Fruit fly (Drosophila melanogaster) whole organism, prepupa: ENCODE data around the gene CG32407.
A peak's percentile ranks its signal among the peaks of the same experiment; 100 is the strongest.

Source experiments
- Blimp-1 ChIP-seq: fragments of 200-800 bp; sonication (Bioruptor generic); optimal IDR thresholded peaks from 3 replicates; lab custom pipeline; 2017; ENCODE audit warnings: missing biosample characterization, missing genetic modification characterization, mild to moderate bottlenecking, moderate library complexity, missing genetic modification reagents
- CG10631 ChIP-seq: fragments of 200-800 bp; sonication (Bioruptor generic); optimal IDR thresholded peaks from 2 replicates; lab custom pipeline; 2016; ENCODE audit warnings: missing biosample characterization, missing genetic modification characterization
- CG10669 ChIP-seq: fragments of 200-800 bp; sonication (Bioruptor generic); optimal IDR thresholded peaks from 3 replicates; lab custom pipeline; 2018; ENCODE audit warnings: missing biosample characterization, mild to moderate bottlenecking, missing genetic modification characterization, moderate library complexity
- CG11762 ChIP-seq: fragments of 200-800 bp; sonication (Bioruptor generic); optimal IDR thresholded peaks from 3 replicates; lab custom pipeline; 2016; ENCODE audit warnings: missing biosample characterization, missing genetic modification characterization; ENCODE audit not compliant: insufficient read depth
- CG11902 ChIP-seq: fragments of 200-800 bp; sonication (Bioruptor generic); optimal IDR thresholded peaks from 3 replicates; lab custom pipeline; 2016; ENCODE audit warnings: missing biosample characterization, missing genetic modification characterization
- CG15336 ChIP-seq: fragments of 200-800 bp; sonication (Bioruptor generic); IDR thresholded peaks from 2 replicates; pipeline ENCODE4 v1.3.6; 2022; ENCODE audit warnings: missing biosample characterization, missing genetic modification characterization
- CG1621 ChIP-seq: fragments of 200-800 bp; sonication (Bioruptor generic); optimal IDR thresholded peaks from 3 replicates; lab custom pipeline; 2018; ENCODE audit warnings: missing biosample characterization, mild to moderate bottlenecking, missing genetic modification characterization
- CG3032 ChIP-seq: fragments of 200-800 bp; optimal IDR thresholded peaks from 2 replicates; lab custom pipeline; 2019; ENCODE audit warnings: missing biosample characterization, mild to moderate bottlenecking, missing genetic modification characterization, moderate library complexity
- CG31627 ChIP-seq: fragments of 200-800 bp; sonication (Bioruptor generic); optimal IDR thresholded peaks from 3 replicates; lab custom pipeline; 2016; ENCODE audit warnings: missing biosample characterization, missing genetic modification characterization
- CG32006 ChIP-seq: fragments of 200-800 bp; sonication (Bioruptor generic); optimal IDR thresholded peaks from 3 replicates; lab custom pipeline; 2017; ENCODE audit warnings: missing biosample characterization, mild to moderate bottlenecking, missing genetic modification characterization
- CG3919 ChIP-seq: fragments of 200-800 bp; sonication (Bioruptor generic); optimal IDR thresholded peaks from 3 replicates; lab custom pipeline; 2016; ENCODE audit warnings: missing biosample characterization, missing genetic modification characterization
- CG6163 ChIP-seq: fragments of 200-800 bp; sonication (Bioruptor generic); IDR thresholded peaks from 3 replicates; pipeline ENCODE4 v1.3.6; 2022; ENCODE audit warnings: missing biosample characterization, missing genetic modification characterization
- CG6276 ChIP-seq: fragments of 200-800 bp; sonication (Bioruptor generic); optimal IDR thresholded peaks from 2 replicates; lab custom pipeline; 2017; ENCODE audit warnings: missing biosample characterization, mild to moderate bottlenecking, missing genetic modification characterization
- CG6808 ChIP-seq: fragments of 200-800 bp; sonication (Bioruptor generic); optimal IDR thresholded peaks from 3 replicates; lab custom pipeline; 2017; ENCODE audit warnings: missing biosample characterization, missing genetic modification characterization, mild to moderate bottlenecking, moderate library complexity, missing genetic modification reagents
- CG6854 ChIP-seq: fragments of 200-800 bp; sonication (Bioruptor generic); optimal IDR thresholded peaks from 2 replicates; lab custom pipeline; 2017; ENCODE audit warnings: missing biosample characterization, mild to moderate bottlenecking, missing genetic modification characterization
- CG8632 ChIP-seq: fragments of 200-800 bp; sonication (Bioruptor generic); optimal IDR thresholded peaks from 3 replicates; lab custom pipeline; 2016; ENCODE audit warnings: missing biosample characterization, missing genetic modification characterization
- CG9139 ChIP-seq: fragments of 200-800 bp; sonication (Bioruptor generic); optimal IDR thresholded peaks from 3 replicates; lab custom pipeline; 2017; ENCODE audit warnings: missing biosample characterization, mild to moderate bottlenecking, missing genetic modification characterization
- Eip75B ChIP-seq: fragments of 200-800 bp; sonication (Bioruptor generic); optimal IDR thresholded peaks from 3 replicates; lab custom pipeline; 2016; ENCODE audit warnings: missing biosample characterization, missing genetic modification characterization
- Eip78C ChIP-seq: fragments of 200-800 bp; sonication (Bioruptor generic); peaks from one replicate; lab custom pipeline; 2016; ENCODE audit warnings: missing biosample characterization, missing genetic modification characterization
- Ets96B ChIP-seq: fragments of 200-800 bp; optimal IDR thresholded peaks from 2 replicates; lab custom pipeline; 2019; ENCODE audit warnings: missing biosample characterization, mild to moderate bottlenecking, missing genetic modification characterization, moderate library complexity
- Gug ChIP-seq: fragments of 200-800 bp; sonication (Bioruptor generic); IDR thresholded peaks from 2 replicates; pipeline ENCODE4 v1.3.6; 2022; ENCODE audit warnings: missing biosample characterization, missing genetic modification characterization
- Hr39 ChIP-seq: fragments of 200-800 bp; sonication (Bioruptor generic); optimal IDR thresholded peaks from 2 replicates; lab custom pipeline; 2016; ENCODE audit warnings: missing biosample characterization, missing genetic modification characterization
- Hr4 ChIP-seq: fragments of 200-800 bp; sonication (Bioruptor generic); optimal IDR thresholded peaks from 3 replicates; lab custom pipeline; 2016; ENCODE audit warnings: missing biosample characterization, missing genetic modification characterization
- Met ChIP-seq: fragments of 200-800 bp; sonication (Bioruptor generic); optimal IDR thresholded peaks from 3 replicates; lab custom pipeline; 2016; ENCODE audit warnings: missing biosample characterization, missing genetic modification characterization
- OdsH ChIP-seq: fragments of 200-800 bp; sonication (Bioruptor generic); optimal IDR thresholded peaks from 3 replicates; lab custom pipeline; 2016; ENCODE audit warnings: missing biosample characterization, missing genetic modification characterization
- Smox ChIP-seq: fragments of 200-800 bp; sonication (Bioruptor generic); optimal IDR thresholded peaks from 3 replicates; lab custom pipeline; 2016; ENCODE audit warnings: missing biosample characterization, missing genetic modification characterization
- Sox102F ChIP-seq: fragments of 200-800 bp; sonication (Bioruptor generic); optimal IDR thresholded peaks from 2 replicates; lab custom pipeline; 2016; ENCODE audit warnings: missing biosample characterization, mild to moderate bottlenecking, missing genetic modification characterization
- achi ChIP-seq: fragments of 200-800 bp; sonication (Bioruptor generic); optimal IDR thresholded peaks from 3 replicates; lab custom pipeline; 2016; ENCODE audit warnings: missing biosample characterization, missing genetic modification characterization
- acj6 ChIP-seq: fragments of 200-800 bp; sonication (Bioruptor generic); optimal IDR thresholded peaks from 3 replicates; lab custom pipeline; 2016; ENCODE audit warnings: missing biosample characterization, missing genetic modification characterization
- cyc ChIP-seq: fragments of 200-800 bp; sonication (Bioruptor generic); optimal IDR thresholded peaks from 3 replicates; lab custom pipeline; 2016; ENCODE audit warnings: missing biosample characterization, missing genetic modification characterization
- dac ChIP-seq: fragments of 200-800 bp; sonication (Bioruptor generic); optimal IDR thresholded peaks from 2 replicates; lab custom pipeline; 2017; ENCODE audit warnings: missing biosample characterization, mild to moderate bottlenecking, missing genetic modification characterization
- dsx ChIP-seq: fragments of 200-800 bp; optimal IDR thresholded peaks from 3 replicates; lab custom pipeline; 2019; ENCODE audit warnings: missing biosample characterization, mild to moderate bottlenecking, missing genetic modification characterization, moderate library complexity; ENCODE audit not compliant: poor library complexity, severe bottlenecking
- eg ChIP-seq: fragments of 200-800 bp; sonication (Bioruptor generic); IDR thresholded peaks from 3 replicates; pipeline ENCODE4 v1.3.6; 2022; ENCODE audit warnings: missing biosample characterization, missing genetic modification characterization
- fd59A ChIP-seq: fragments of 200-800 bp; sonication (Bioruptor generic); optimal IDR thresholded peaks from 2 replicates; lab custom pipeline; 2017; ENCODE audit warnings: missing biosample characterization, mild to moderate bottlenecking, missing genetic modification characterization, missing genetic modification reagents
- lz ChIP-seq: fragments of 200-800 bp; sonication (Bioruptor generic); optimal IDR thresholded peaks from 3 replicates; lab custom pipeline; 2016; ENCODE audit warnings: missing biosample characterization, missing genetic modification characterization
- net ChIP-seq: fragments of 200-800 bp; sonication (Bioruptor generic); optimal IDR thresholded peaks from 3 replicates; lab custom pipeline; 2016; ENCODE audit warnings: missing biosample characterization, missing genetic modification characterization
- pdm3 ChIP-seq: fragments of 200-800 bp; sonication (Bioruptor generic); optimal IDR thresholded peaks from 3 replicates; lab custom pipeline; 2016; ENCODE audit warnings: missing biosample characterization, missing genetic modification characterization
- salr ChIP-seq, 2 experiments: fragments of 200-800 bp; sonication (Bioruptor generic); optimal IDR thresholded peaks; 3 replicates each; lab custom pipeline; 2016 to 2018; ENCODE audit warnings: missing biosample characterization in 2 of 2, missing genetic modification characterization in 2 of 2, mild to moderate bottlenecking in 1 of 2
- spab ChIP-seq: fragments of 200-800 bp; sonication (Bioruptor generic); optimal IDR thresholded peaks from 2 replicates; lab custom pipeline; 2017; ENCODE audit warnings: missing biosample characterization, mild to moderate bottlenecking, missing genetic modification characterization, missing genetic modification reagents
- ss ChIP-seq, 2 experiments: fragments of 200-800 bp; sonication (Bioruptor generic); optimal IDR thresholded peaks; 2 replicates in 1 of 2; 3 replicates in 1 of 2; lab custom pipeline; 2017 to 2018; ENCODE audit warnings: mild to moderate bottlenecking in 2 of 2, missing biosample characterization in 2 of 2, missing genetic modification characterization in 2 of 2, moderate library complexity in 1 of 2
- svp ChIP-seq: fragments of 200-800 bp; sonication (Bioruptor generic); peaks from one replicate; lab custom pipeline; 2016; ENCODE audit warnings: missing biosample characterization, missing genetic modification characterization
- topi ChIP-seq: fragments of 200-800 bp; sonication (Bioruptor generic); optimal IDR thresholded peaks from 3 replicates; lab custom pipeline; 2016; ENCODE audit warnings: missing biosample characterization, missing genetic modification characterization
- vri ChIP-seq: fragments of 200-800 bp; sonication (Bioruptor generic); optimal IDR thresholded peaks from 3 replicates; lab custom pipeline; 2016; ENCODE audit warnings: missing biosample characterization, mild to moderate bottlenecking, missing genetic modification characterization

The CG32407 gene

dm6 chr3L:5952537-5952936 lies 30.7 kb downstream of the CG32407 start:
- TF ChIP-seq CG6808 (GFP tag; lab: Kevin White, UChicago), result peak; percentile 7
- no peak for TF ChIP-seq CG6163
- peak; percentile 16 for TF ChIP-seq CG9139 (GFP tag; lab: Kevin White, UChicago)
- no peak for TF ChIP-seq Hr4
- no peak for TF ChIP-seq cyc
- TF ChIP-seq CG11762 (GFP tag; lab: Kevin White, UChicago), result no peak
- peak; percentile 15 for TF ChIP-seq Eip78C (GFP tag; lab: Kevin White, UChicago)
- no peak for TF ChIP-seq salr (GFP tag; optimal IDR thresholded peaks at IDR 0.05; lab: Kevin White, UChicago)
- TF ChIP-seq Sox102F (GFP tag; lab: Kevin White, UChicago), result no peak
- TF ChIP-seq Gug, result no peak
- peak; percentile 49 for TF ChIP-seq dsx (GFP tag; lab: Kevin White, UChicago)
- no peak for TF ChIP-seq pdm3 (GFP tag; lab: Kevin White, UChicago)
- TF ChIP-seq spab (GFP tag; lab: Kevin White, UChicago), result no peak
- TF ChIP-seq CG6854 (GFP tag; lab: Kevin White, UChicago), result no peak
- peak in 1 of 2 experiments; percentile 32 for TF ChIP-seq ss (GFP tag; optimal IDR thresholded peaks at IDR 0.05; lab: Kevin White, UChicago)
- TF ChIP-seq CG1621 (tag; lab: Kevin White, UChicago), result peak; percentile 7

dm6 chr3L:5954942-5955341 lies 33.1 kb downstream of the CG32407 start:
- peak; percentile 52 for TF ChIP-seq CG3919 (GFP tag; lab: Kevin White, UChicago)
- peak; percentile 72 for TF ChIP-seq dsx (GFP tag; lab: Kevin White, UChicago)
- TF ChIP-seq CG6163, result 0 out of 3 replicates have a peak, but pooled peaks have one; percentile 15
- no peak for TF ChIP-seq CG8632 (GFP tag; lab: Kevin White, UChicago)

- TF ChIP-seq OdsH (GFP tag; lab: Kevin White, UChicago), result no peak
- no peak for TF ChIP-seq CG9139 (GFP tag; lab: Kevin White, UChicago)
- TF ChIP-seq CG15336, result no peak
- no peak for TF ChIP-seq topi (GFP tag; lab: Kevin White, UChicago)
- TF ChIP-seq dsx (GFP tag; lab: Kevin White, UChicago), result no peak
- TF ChIP-seq CG3919 (GFP tag; lab: Kevin White, UChicago), result no peak
- no peak for TF ChIP-seq Eip75B
These were observed 35.3 kb downstream of the CG32407 start for dm6 chr3L:5957163-5957562.

- TF ChIP-seq CG10669 (GFP tag; lab: Kevin White, UChicago) (peak; percentile 7), acj6 (GFP tag; lab: Kevin White, UChicago) (no peak), CG6163 (peak; percentile 21; the same call in 1 of the 3 replicates), Smox (no peak), fd59A (no peak), vri (GFP tag; lab: Kevin White, UChicago) (no peak), dac (GFP tag; lab: Kevin White, UChicago) (no peak), OdsH (GFP tag; lab: Kevin White, UChicago) (no peak), Ets96B (tag; lab: Kevin White, UChicago) (peak; percentile 18), eg (0 out of 3 replicates have a peak, but pooled peaks have one; percentile 28), achi (GFP tag; lab: Kevin White, UChicago) (peak; percentile 9), CG11902 (GFP tag; lab: Kevin White, UChicago) (no peak), Gug (no peak), CG8632 (GFP tag; lab: Kevin White, UChicago) (no peak), salr (GFP tag; optimal IDR thresholded peaks at IDR 0.05; lab: Kevin White, UChicago) (no peak), Blimp-1 (GFP tag; lab: Kevin White, UChicago) (no peak), lz (no peak), Hr39 (GFP tag; lab: Kevin White, UChicago) (no peak), Met (no peak), CG6276 (no peak), CG6854 (GFP tag; lab: Kevin White, UChicago) (no peak), CG3032 (tag; lab: Kevin White, UChicago) (peak; percentile 4), dsx (GFP tag; lab: Kevin White, UChicago) (peak; percentile 19), Eip78C (GFP tag; lab: Kevin White, UChicago) (peak; percentile 56), net (GFP tag; lab: Kevin White, UChicago) (no peak), cyc (no peak), Eip75B (peak; percentile 5), CG3919 (GFP tag; lab: Kevin White, UChicago) (peak; percentile 6), CG32006 (peak; percentile 24), CG10631 (GFP tag; lab: Kevin White, UChicago) (peak; percentile 13), svp (GFP tag; lab: Kevin White, UChicago) (peak; percentile 54), CG31627 (GFP tag; lab: Kevin White, UChicago) (no peak)
These were observed 36.3 kb downstream of the CG32407 start for dm6 chr3L:5958117-5958516.
